Worm (Caenorhabditis elegans) whole organism, L4/young adult: ENCODE data around the gene F35B3.3.

Source experiments
- W03F9.2 ChIP-seq: fragments of 150-350 bp; optimal IDR thresholded peaks from 2 replicates; lab custom pipeline; 2014; ENCODE audit warnings: missing biosample characterization, missing genetic modification characterization
- him-1 ChIP-seq: sonication (generic microtip); optimal IDR thresholded peaks from 2 replicates; lab custom pipeline; 2016; ENCODE audit warnings: missing genotype, missing genetic modification reagents, missing genetic modification characterization, missing compliant biosample characterization

DNA sequence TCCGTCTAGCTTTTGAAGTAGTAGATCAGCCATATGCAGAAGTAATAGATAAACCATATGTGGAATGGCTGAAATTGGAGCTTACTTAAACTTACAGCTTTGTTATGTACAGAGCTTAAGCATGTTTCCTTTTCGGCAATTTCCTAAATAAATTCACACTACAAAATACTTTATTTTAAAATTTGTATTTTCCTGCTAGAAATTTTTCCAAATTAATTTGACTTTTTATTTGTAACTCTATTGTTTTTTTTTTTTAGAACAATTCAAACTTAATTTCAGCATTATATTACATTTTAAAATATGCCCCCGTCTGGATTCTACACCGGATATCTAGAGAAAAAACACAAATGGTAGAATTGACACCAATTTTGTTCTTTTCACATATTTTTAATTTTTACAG is at the start of gene F35B3.3:
- TF ChIP-seq him-1 (tag; lab: Kevin White, UChicago) (no peak), W03F9.2 (tag; lab: Kevin White, UChicago) (no peak)
